Fruit fly (Drosophila melanogaster): ENCODE data around the gene CG15399.

dm6 chr2L:2734215-2734614 lies 37.4 kb downstream of the CG15399 start:
- TF ChIP-seq Eip93F (GFP tag; optimal IDR thresholded peaks at IDR 0.05) (no peak), CG11762 (GFP tag; optimal IDR thresholded peaks at IDR 0.05; ENCODE audit: insufficient read depth) (peak; percentile 77), CG6854 (GFP tag; optimal IDR thresholded peaks at IDR 0.05) (no peak), CG1621 (tag; optimal IDR thresholded peaks at IDR 0.05) (peak; percentile 79), Eip75B (GFP tag; optimal IDR thresholded peaks at IDR 0.05) (peak; percentile 71)

All from whole organism, prepupa.